Worm (Caenorhabditis elegans): ENCODE data around the gene F23H12.10.

F23H12.10 gene

ce11 chrV:12354193-12354830 lies 19.8 kb downstream of the F23H12.10 start:
- TF ChIP-seq T22C8.4 (GFP tag; IDR thresholded peaks at IDR 0.05) (no peak), flt-1 (GFP tag; IDR thresholded peaks at IDR 0.05) (peak; percentile 54; the same call in 1 of the 2 replicates)

- TF ChIP-seq klf-2 (GFP tag; conservative IDR thresholded peaks at IDR 0.05) (no peak), ztf-29 (GFP tag; IDR thresholded peaks at IDR 0.05) (peak; percentile 12; the same call in 1 of the 2 replicates), med-1 (GFP tag; optimal IDR thresholded peaks at IDR 0.05; ENCODE audit: insufficient read depth) (no peak), flt-1 (GFP tag; IDR thresholded peaks at IDR 0.05) (no peak; the same call in 1 of the 2 replicates), cog-1 (tag; optimal IDR thresholded peaks at IDR 0.05) (no peak), tab-1 (GFP tag; IDR thresholded peaks at IDR 0.05) (no peak), ztf-23 (GFP tag; IDR thresholded peaks at IDR 0.05) (no peak), T22C8.4 (GFP tag; IDR thresholded peaks at IDR 0.05) (peak; percentile 43; the same call in 1 of the 2 replicates)
These were observed 20.6 kb downstream of the F23H12.10 start for ce11 chrV:12353505-12353904.

ce11 chrV:12352881-12353280 lies 21.2 kb downstream of the F23H12.10 start:
- no peak for TF ChIP-seq klf-2 (GFP tag; conservative IDR thresholded peaks at IDR 0.05)
- TF ChIP-seq cog-1 (tag; optimal IDR thresholded peaks at IDR 0.05): no peak
- TF ChIP-seq flt-1 (GFP tag; IDR thresholded peaks at IDR 0.05): no peak

ce11 chrV:12352445-12352844 lies 21.6 kb downstream of the F23H12.10 start, which contains the start of gene sqt-3:
TSS of gene sqt-3 (plus strand) at chrV:12352745.
- TF ChIP-seq klf-2 (GFP tag; conservative IDR thresholded peaks at IDR 0.05) (no peak), cog-1 (tag; optimal IDR thresholded peaks at IDR 0.05) (no peak), ref-1 (GFP tag; conservative IDR thresholded peaks at IDR 0.05) (no peak), med-1 (GFP tag; optimal IDR thresholded peaks at IDR 0.05; ENCODE audit: insufficient read depth) (no peak), flt-1 (GFP tag; IDR thresholded peaks at IDR 0.05) (no peak), tab-1 (GFP tag; IDR thresholded peaks at IDR 0.05) (no peak), ztf-23 (GFP tag; IDR thresholded peaks at IDR 0.05) (no peak), T22C8.4 (GFP tag; IDR thresholded peaks at IDR 0.05) (no peak), ztf-29 (GFP tag; IDR thresholded peaks at IDR 0.05) (no peak)

ce11 chrV:12351842-12352241 lies 22.2 kb downstream of the F23H12.10 start:
- no peak for TF ChIP-seq flt-1 (GFP tag; IDR thresholded peaks at IDR 0.05)
- TF ChIP-seq ref-1 (GFP tag; conservative IDR thresholded peaks at IDR 0.05): no peak
- no peak for TF ChIP-seq T22C8.4 (GFP tag; IDR thresholded peaks at IDR 0.05)

ce11 chrV:12349365-12349764 lies 24.7 kb downstream of the F23H12.10 start:
- no peak for TF ChIP-seq T22C8.4 (GFP tag; IDR thresholded peaks at IDR 0.05)
- no peak for TF ChIP-seq cog-1 (tag; optimal IDR thresholded peaks at IDR 0.05)
- TF ChIP-seq ref-1 (GFP tag; conservative IDR thresholded peaks at IDR 0.05): no peak
- no peak for TF ChIP-seq tab-1 (GFP tag; IDR thresholded peaks at IDR 0.05)
- no peak for TF ChIP-seq klf-2 (GFP tag; conservative IDR thresholded peaks at IDR 0.05)
- no peak for TF ChIP-seq ztf-23 (GFP tag; IDR thresholded peaks at IDR 0.05)
- no peak for TF ChIP-seq ztf-29 (GFP tag; IDR thresholded peaks at IDR 0.05)
- TF ChIP-seq flt-1 (GFP tag; IDR thresholded peaks at IDR 0.05): no peak
- TF ChIP-seq med-1 (GFP tag; optimal IDR thresholded peaks at IDR 0.05; ENCODE audit: insufficient read depth): no peak

ce11 chrV:12347854-12348253 lies 26.2 kb downstream of the F23H12.10 start:
- TF ChIP-seq T22C8.4 (GFP tag; IDR thresholded peaks at IDR 0.05): no peak
- TF ChIP-seq cog-1 (tag; optimal IDR thresholded peaks at IDR 0.05): no peak
- TF ChIP-seq ref-1 (GFP tag; conservative IDR thresholded peaks at IDR 0.05): no peak
- TF ChIP-seq ztf-23 (GFP tag; IDR thresholded peaks at IDR 0.05): no peak
- no peak for TF ChIP-seq med-1 (GFP tag; optimal IDR thresholded peaks at IDR 0.05; ENCODE audit: insufficient read depth)
- no peak for TF ChIP-seq tab-1 (GFP tag; IDR thresholded peaks at IDR 0.05)
- TF ChIP-seq klf-2 (GFP tag; conservative IDR thresholded peaks at IDR 0.05): no peak
- no peak for TF ChIP-seq flt-1 (GFP tag; IDR thresholded peaks at IDR 0.05)
- no peak for TF ChIP-seq ztf-29 (GFP tag; IDR thresholded peaks at IDR 0.05)

ce11 chrV:12345808-12346207 lies 28.3 kb downstream of the F23H12.10 start, which contains the start of gene snb-2:
TSS of gene snb-2 (minus strand) at chrV:12345908.
- TF ChIP-seq ztf-23 (GFP tag; IDR thresholded peaks at IDR 0.05) (no peak), ref-1 (GFP tag; conservative IDR thresholded peaks at IDR 0.05) (no peak), cog-1 (tag; optimal IDR thresholded peaks at IDR 0.05) (no peak), tab-1 (GFP tag; IDR thresholded peaks at IDR 0.05) (no peak), med-1 (GFP tag; optimal IDR thresholded peaks at IDR 0.05; ENCODE audit: insufficient read depth) (no peak), T22C8.4 (GFP tag; IDR thresholded peaks at IDR 0.05) (no peak), flt-1 (GFP tag; IDR thresholded peaks at IDR 0.05) (no peak), klf-2 (GFP tag; conservative IDR thresholded peaks at IDR 0.05) (no peak), ztf-29 (GFP tag; IDR thresholded peaks at IDR 0.05) (no peak)

ce11 chrV:12344845-12345244 lies 29.2 kb downstream of the F23H12.10 start, which contains the start of gene F23H12.3:
TSS of gene F23H12.3 (plus strand) at chrV:12345145.
- TF ChIP-seq med-1 (GFP tag; optimal IDR thresholded peaks at IDR 0.05; ENCODE audit: insufficient read depth) (no peak), ztf-29 (GFP tag; IDR thresholded peaks at IDR 0.05) (no peak), ztf-23 (GFP tag; IDR thresholded peaks at IDR 0.05) (no peak), T22C8.4 (GFP tag; IDR thresholded peaks at IDR 0.05) (no peak), cog-1 (tag; optimal IDR thresholded peaks at IDR 0.05) (no peak), ref-1 (GFP tag; conservative IDR thresholded peaks at IDR 0.05) (no peak), flt-1 (GFP tag; IDR thresholded peaks at IDR 0.05) (no peak)

ce11 chrV:12343419-12343969 lies 30.6 kb downstream of the F23H12.10 start, which contains the start of gene tomm-20:
TSS of gene tomm-20 (minus strand) at chrV:12343469.
- TF ChIP-seq flt-1 (GFP tag; IDR thresholded peaks at IDR 0.05) (peak; percentile 87), med-1 (GFP tag; optimal IDR thresholded peaks at IDR 0.05; ENCODE audit: insufficient read depth) (peak; percentile 54), cog-1 (tag; optimal IDR thresholded peaks at IDR 0.05) (peak; percentile 83), klf-2 (GFP tag; conservative IDR thresholded peaks at IDR 0.05) (peak; percentile 72), ztf-29 (GFP tag; IDR thresholded peaks at IDR 0.05) (no peak), T22C8.4 (GFP tag; IDR thresholded peaks at IDR 0.05) (no peak), ztf-23 (GFP tag; IDR thresholded peaks at IDR 0.05) (peak; percentile 88)
